Fruit fly (Drosophila melanogaster) whole organism, prepupa: ENCODE results near the gene wdb.

Experiments used
- CG10669 ChIP-seq: fragments of 200-800 bp; sonication (Bioruptor generic); optimal IDR thresholded peaks from 3 replicates; lab custom pipeline; 2018; ENCODE audit warnings: missing biosample characterization, mild to moderate bottlenecking, missing genetic modification characterization, moderate library complexity
- Eip93F ChIP-seq: fragments of 200-800 bp; sonication (Bioruptor generic); optimal IDR thresholded peaks from 2 replicates; lab custom pipeline; 2016; ENCODE audit warnings: missing biosample characterization, mild to moderate bottlenecking, missing genetic modification characterization
- topi ChIP-seq: fragments of 200-800 bp; sonication (Bioruptor generic); optimal IDR thresholded peaks from 3 replicates; lab custom pipeline; 2016; ENCODE audit warnings: missing biosample characterization, missing genetic modification characterization

DNA sequence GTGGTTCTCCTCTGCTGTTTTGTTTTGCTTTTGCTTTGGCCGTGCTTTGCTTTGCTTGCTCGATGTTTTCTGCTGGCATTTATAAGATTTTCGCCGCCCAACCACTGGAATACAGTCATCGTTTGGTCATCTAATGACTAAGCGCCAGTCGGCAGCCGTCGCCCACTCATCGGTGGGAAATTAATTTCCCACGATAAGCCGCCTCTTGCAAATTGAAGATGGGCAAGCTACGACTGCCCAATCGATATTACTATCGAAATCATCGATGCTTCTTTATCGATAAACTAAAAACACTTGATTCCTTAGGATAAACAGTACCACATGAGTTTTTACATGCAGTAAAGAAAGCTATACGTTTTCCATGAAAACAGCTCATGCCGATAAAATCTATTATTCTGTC, 11.3 kb downstream of the wdb start:
- TF ChIP-seq Eip93F (GFP tag; lab: Kevin White, UChicago), result no peak
- TF ChIP-seq CG10669 (GFP tag; lab: Kevin White, UChicago), result no peak
- TF ChIP-seq topi (GFP tag; lab: Kevin White, UChicago), result no peak
